Worm (Caenorhabditis elegans): ENCODE results near the gene srx-113.

DNA sequence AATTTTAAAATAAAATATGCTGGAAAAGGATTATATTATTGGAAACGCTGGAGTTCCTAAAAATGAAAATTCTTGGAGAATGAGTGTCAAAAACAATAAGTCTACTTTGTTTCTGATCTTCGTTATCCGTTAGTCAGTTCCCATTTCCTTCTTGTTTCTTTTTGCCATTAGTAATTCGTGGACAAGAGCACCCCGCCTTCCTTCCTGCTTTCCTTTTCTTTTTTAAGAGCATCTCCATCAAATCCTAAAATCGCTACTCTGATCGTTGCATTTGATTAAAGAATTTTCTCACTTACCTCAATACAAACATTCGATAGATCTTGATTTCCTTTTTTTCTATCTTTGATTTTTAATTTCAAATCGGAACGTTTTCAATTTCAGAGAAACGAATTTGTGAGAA, 47.9 kb upstream of the srx-113 start, which contains the start of gene frpr-15:
- TF ChIP-seq ets-7 (tag; optimal IDR thresholded peaks at IDR 0.05) (no peak), ama-1 (optimal IDR thresholded peaks at IDR 0.05) (no peak), flt-1 (GFP tag; IDR thresholded peaks at IDR 0.05) (no peak)
